Worm (Caenorhabditis elegans) whole organism, dauer: ENCODE measurements around the gene Y62E10A.23.

Source experiments
- unc-62 ChIP-seq: sonication (generic microtip); optimal IDR thresholded peaks from 2 replicates; lab custom pipeline; 2017; ENCODE audit warnings: missing biosample characterization, missing genetic modification reagents, missing genetic modification characterization

Gene Y62E10A.23

ce11 chrIV:13386043-13386442 lies at the start of gene Y62E10A.23, which contains the start of the genes Y62E10A.20 and mdt-9:
Gene Y62E10A.23, plus strand, starts transcription at chrIV:13386324.
Gene Y62E10A.20, minus strand, starts transcription at chrIV:13386091.
Gene mdt-9, plus strand, starts transcription at chrIV:13386380.
- no peak for TF ChIP-seq unc-62 (GFP tag; lab: Kevin White, UChicago)

ce11 chrIV:13342555-13342954 lies 43.6 kb upstream of the Y62E10A.23 start, which contains the start of gene W02A2.5:
Gene W02A2.5, plus strand, starts transcription at chrIV:13342855.
- no peak for TF ChIP-seq unc-62 (GFP tag; lab: Kevin White, UChicago)

DNA sequence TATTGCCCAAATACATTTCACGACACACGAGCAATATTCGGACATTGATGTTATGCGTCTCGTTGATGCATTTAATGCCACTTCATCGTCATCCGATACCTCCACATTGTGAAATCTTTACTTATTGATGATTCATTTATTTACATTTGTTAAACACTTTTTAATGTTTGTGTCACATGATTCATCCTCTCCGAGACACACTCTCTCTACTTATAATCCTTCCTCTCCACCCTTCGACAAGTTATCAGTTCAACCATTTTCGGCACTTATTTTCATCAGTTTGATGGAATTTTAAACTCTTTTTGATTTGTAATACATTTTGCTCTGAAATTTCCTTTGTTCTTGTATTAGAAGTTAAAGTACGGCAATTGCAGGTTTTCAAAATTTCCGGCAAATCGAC lies 40.0 kb upstream of the Y62E10A.23 start:
- TF ChIP-seq unc-62 (GFP tag; lab: Kevin White, UChicago) = no peak

DNA sequence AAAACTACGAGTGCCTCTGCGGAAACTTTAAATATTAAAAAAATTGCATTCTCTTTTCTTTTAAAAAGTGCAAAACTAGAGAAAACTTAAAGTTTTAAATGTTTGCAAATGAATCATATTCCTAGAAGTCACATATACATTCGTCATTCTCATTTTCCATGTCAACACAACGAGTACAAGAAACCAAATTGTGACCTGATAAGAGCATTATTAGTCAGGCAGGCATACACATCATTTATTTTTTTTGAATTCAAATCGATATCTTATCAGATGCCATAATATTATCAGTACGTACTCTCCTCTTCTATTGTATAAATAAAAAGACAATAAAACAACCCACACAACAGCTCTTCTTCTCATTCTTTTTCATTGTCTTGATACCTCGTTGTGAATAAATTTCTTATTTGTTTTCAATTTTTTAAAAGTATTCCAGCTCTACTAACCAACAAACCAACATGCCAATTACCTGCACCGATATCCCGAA lies 38.9 kb upstream of the Y62E10A.23 start, which contains the start of gene W02A2.9:
TSS of gene W02A2.9 (plus strand) at position 434 of the 484 bp plus-strand sequence.
- TF ChIP-seq unc-62 (GFP tag; lab: Kevin White, UChicago) = no peak

DNA sequence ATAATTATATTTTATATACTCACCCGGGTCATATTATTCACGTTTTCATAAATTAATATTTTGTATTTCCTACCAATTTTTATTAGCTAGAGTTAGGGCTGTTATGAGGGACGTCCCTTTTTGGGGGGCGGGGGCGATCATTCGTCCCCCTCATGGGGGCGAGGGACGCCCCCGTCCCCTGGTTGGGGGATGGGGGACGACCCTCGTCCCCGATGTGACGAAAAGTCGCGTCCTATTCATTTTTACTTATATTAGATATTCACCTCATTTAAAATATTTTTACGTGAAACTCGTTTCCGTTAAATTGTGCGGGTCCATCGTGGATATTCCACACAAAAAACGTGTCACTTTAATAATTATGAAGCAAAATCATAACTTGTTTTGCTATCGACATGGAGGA lies 37.5 kb upstream of the Y62E10A.23 start, which contains the start of gene W02A2.12:
TSS of gene W02A2.12 (minus strand) at position 240 of the 400 bp plus-strand sequence.
- no peak for TF ChIP-seq unc-62 (GFP tag; lab: Kevin White, UChicago)

- TF ChIP-seq unc-62 (GFP tag; lab: Kevin White, UChicago) = no peak
Measured at ce11 chrIV:13353143-13353773, 32.9 kb upstream of the Y62E10A.23 start, which contains the start of the genes rec-8 and mex-5. Gene rec-8, minus strand, starts transcription at chrIV:13353193. Gene mex-5, plus strand, starts transcription at chrIV:13353723.

DNA sequence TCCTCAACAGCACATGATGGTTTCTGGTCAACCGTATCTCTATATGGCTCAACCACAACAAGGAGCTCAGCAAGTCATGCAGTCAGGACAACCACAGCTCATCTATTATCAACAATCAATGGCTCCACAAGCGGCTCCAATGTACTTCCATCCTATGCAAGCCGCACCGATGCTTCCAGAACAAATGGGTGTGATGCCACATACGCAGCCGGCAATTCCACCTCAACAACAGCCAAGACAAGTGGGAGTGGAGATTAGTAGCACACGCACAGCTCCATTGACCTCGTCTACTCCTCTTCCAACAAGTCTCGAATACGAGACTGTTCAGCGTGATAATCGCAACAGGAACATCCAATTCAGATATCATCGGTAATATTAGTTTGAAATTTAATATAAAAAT lies 32.1 kb upstream of the Y62E10A.23 start:
- no peak for TF ChIP-seq unc-62 (GFP tag; lab: Kevin White, UChicago)

DNA sequence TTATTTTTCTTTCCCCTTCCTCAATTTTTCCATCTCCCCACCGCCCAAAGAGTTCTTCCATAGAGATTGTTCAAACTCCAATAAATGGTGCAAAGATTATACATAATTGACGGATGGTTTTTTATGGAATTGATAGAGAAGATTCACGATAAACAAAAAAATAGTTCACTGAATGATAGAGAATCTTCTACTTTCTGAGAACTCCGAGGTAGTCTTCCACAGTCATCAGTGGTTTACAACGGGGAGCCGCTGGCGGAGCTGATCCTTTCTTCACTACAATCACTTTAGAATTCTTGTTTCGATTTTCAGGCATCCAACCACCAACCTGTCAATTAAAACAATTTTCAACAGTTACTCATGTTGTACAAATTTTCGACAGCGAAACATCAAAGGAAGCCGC lies 30.1 kb upstream of the Y62E10A.23 start:
- TF ChIP-seq unc-62 (GFP tag; lab: Kevin White, UChicago) = no peak

- no peak for TF ChIP-seq unc-62 (GFP tag; lab: Kevin White, UChicago)
Measured at ce11 chrIV:13358488-13358887, 27.6 kb upstream of the Y62E10A.23 start, which contains the start of gene W02A2.8. Gene W02A2.8, minus strand, starts transcription at chrIV:13358588.

- no peak for TF ChIP-seq unc-62 (GFP tag; lab: Kevin White, UChicago)
Measured at ce11 chrIV:13360144-13360543, 26.0 kb upstream of the Y62E10A.23 start, which contains the start of gene Y62E10A.3. Gene Y62E10A.3, minus strand, starts transcription at chrIV:13360244.

DNA sequence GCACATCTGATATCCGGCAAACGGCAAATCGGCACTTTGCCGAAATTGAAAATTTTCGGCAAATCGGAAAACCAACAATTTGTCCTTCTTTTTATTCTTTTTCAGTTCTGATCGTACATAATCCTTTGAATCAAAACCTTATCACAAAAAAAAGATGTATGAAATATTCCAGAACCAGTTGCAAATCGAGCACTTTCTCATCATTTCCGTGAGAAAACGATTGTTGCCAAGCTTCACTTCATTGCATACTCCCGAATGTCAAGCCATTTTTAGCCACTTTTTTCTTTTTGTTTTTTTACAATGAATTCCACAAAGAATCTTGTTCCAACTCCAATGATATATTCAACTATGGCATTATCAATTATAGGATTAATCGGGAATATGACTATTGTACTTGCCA lies 21.3 kb upstream of the Y62E10A.23 start, which contains the start of gene srsx-25:
TSS of gene srsx-25 (plus strand) at position 301 of the 400 bp plus-strand sequence.
- TF ChIP-seq unc-62 (GFP tag; lab: Kevin White, UChicago) = no peak

DNA sequence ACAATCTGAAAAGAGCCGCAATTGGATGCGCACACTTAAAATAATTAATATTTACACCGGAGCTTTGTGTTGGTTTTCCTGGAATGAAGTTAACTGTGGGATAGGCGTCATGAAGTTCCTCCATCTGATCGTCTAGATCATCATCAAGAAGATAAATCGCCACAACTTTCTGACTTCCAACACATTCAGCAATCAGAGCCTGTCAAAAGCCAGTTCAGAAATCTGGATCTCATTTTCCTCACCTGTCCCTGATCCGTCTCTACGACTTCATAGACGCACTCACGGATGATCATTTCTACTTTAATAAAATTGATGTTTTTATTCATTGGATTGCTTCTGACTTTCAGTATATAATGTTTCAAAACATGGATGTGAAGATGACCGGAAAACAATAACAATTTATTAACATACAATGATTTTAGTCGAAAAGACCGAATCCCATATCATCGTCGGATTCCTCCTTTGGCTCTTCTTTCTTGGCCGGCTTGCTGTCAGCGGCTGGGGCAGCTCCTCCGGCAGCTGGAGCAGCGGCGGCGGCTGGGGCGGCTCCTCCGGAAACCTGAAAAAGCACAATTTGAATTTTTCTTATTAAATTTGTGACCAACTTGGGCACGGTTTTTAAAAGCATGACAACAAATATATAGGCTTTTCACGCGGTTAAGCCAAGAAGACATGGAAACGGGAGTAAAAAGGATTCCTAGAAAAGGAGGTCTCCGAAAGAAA lies 16.8 kb upstream of the Y62E10A.23 start, which contains the start of gene agt-1:
TSS of gene agt-1 (minus strand) at position 293 of the 723 bp plus-strand sequence.
- TF ChIP-seq unc-62 (GFP tag; lab: Kevin White, UChicago) = no peak

- no peak for TF ChIP-seq unc-62 (GFP tag; lab: Kevin White, UChicago)
Measured at ce11 chrIV:13370235-13370739, 15.8 kb upstream of the Y62E10A.23 start, which contains the start of the genes rla-2, popl-7 and Y62E10A.24. Gene rla-2, minus strand, starts transcription at chrIV:13370285. Gene popl-7, plus strand, starts transcription at chrIV:13370689. Gene Y62E10A.24, plus strand, starts transcription at chrIV:13370710.

DNA sequence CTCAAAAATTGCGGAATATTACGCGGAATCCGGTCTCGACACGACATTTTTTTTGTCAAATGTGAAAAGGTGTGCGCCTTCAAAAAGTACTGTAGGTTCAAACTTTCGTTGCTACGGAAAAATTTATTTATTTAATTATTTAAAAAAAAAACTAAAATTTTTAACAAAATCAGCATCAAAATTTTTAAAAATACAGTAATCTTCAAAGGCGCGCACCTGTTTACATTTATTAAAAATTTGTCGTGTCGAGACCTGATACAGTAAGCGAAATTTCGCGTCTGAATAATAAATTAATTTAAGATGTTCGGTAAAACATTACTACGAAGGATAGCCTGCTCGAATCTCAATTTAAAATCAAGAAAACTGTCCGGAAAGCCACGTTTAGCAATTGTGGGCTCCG lies 14.4 kb upstream of the Y62E10A.23 start, which contains the start of gene Y62E10A.6:
TSS of gene Y62E10A.6 (plus strand) at position 301 of the 400 bp plus-strand sequence.
- no peak for TF ChIP-seq unc-62 (GFP tag; lab: Kevin White, UChicago)

ce11 chrIV:13374918-13375317 lies 11.2 kb upstream of the Y62E10A.23 start:
- no peak for TF ChIP-seq unc-62 (GFP tag; lab: Kevin White, UChicago)
